Worm (Caenorhabditis elegans) whole organism, young adult: ENCODE results near the gene nsph-4.2.

Experiments used
- B0019.2 ChIP-seq: fragments of 200-800 bp; sonication (Bioruptor generic); conservative IDR thresholded peaks from 2 replicates; pipeline ENCODE4 v1.3.6; 2022; ENCODE audit warnings: missing genetic modification reagents, missing genetic modification characterization, missing compliant biosample characterization
- B0261.1 ChIP-seq: sonication (generic microtip); optimal IDR thresholded peaks from 2 replicates; lab custom pipeline; 2016; ENCODE audit warnings: mild to moderate bottlenecking, missing genetic modification characterization, moderate library complexity, missing compliant biosample characterization
- F33H1.4 ChIP-seq: fragments of 200-800 bp; sonication (Bioruptor generic); IDR thresholded peaks from 2 replicates; pipeline ENCODE4 v1.3.6; 2022; ENCODE audit warnings: missing genetic modification reagents, missing genetic modification characterization, missing compliant biosample characterization
- F52B5.7 ChIP-seq: sonication (generic microtip); optimal IDR thresholded peaks from 2 replicates; lab custom pipeline; 2016; ENCODE audit warnings: mild to moderate bottlenecking, missing genetic modification characterization, missing compliant biosample characterization
- Y79H2A.3 ChIP-seq: fragments of 200-800 bp; sonication (Bioruptor generic); conservative IDR thresholded peaks from 2 replicates; pipeline ENCODE4 v1.3.6; 2022; ENCODE audit warnings: missing genetic modification reagents, missing genetic modification characterization, missing compliant biosample characterization
- athp-1 ChIP-seq: sonication (generic microtip); optimal IDR thresholded peaks from 2 replicates; lab custom pipeline; 2017; ENCODE audit warnings: mild to moderate bottlenecking, missing genetic modification characterization, missing compliant biosample characterization
- bed-2 ChIP-seq: fragments of 200-800 bp; sonication (Bioruptor generic); IDR thresholded peaks from 2 replicates; pipeline ENCODE4 v1.3.6; 2022; ENCODE audit warnings: missing genetic modification reagents, missing genetic modification characterization, missing compliant biosample characterization
- ccch-3 ChIP-seq: fragments of 200-800 bp; sonication (Bioruptor generic); optimal IDR thresholded peaks from 2 replicates; lab custom pipeline; 2018; ENCODE audit warnings: mild to moderate bottlenecking, missing genetic modification characterization, missing compliant biosample characterization
- die-1 ChIP-seq: sonication (generic microtip); optimal IDR thresholded peaks from 2 replicates; lab custom pipeline; 2016; ENCODE audit warnings: missing genotype, mild to moderate bottlenecking, missing genetic modification characterization, missing compliant biosample characterization
- dox-1 ChIP-seq: fragments of 200-800 bp; sonication (Bioruptor generic); IDR thresholded peaks from 2 replicates; pipeline ENCODE4 v1.3.6; 2022; ENCODE audit warnings: missing genetic modification reagents, missing genetic modification characterization, missing compliant biosample characterization
- dpl-1 ChIP-seq: fragments of 150-350 bp; optimal IDR thresholded peaks from 2 replicates; lab custom pipeline; 2014; ENCODE audit warnings: missing biosample characterization, missing genetic modification reagents, missing genetic modification characterization
- egrh-3 ChIP-seq: fragments of 200-800 bp; sonication (Bioruptor generic); IDR thresholded peaks from 2 replicates; pipeline ENCODE4 v1.3.6; 2022; ENCODE audit warnings: missing genetic modification reagents, missing genetic modification characterization, missing compliant biosample characterization
- him-1 ChIP-seq: sonication (generic microtip); optimal IDR thresholded peaks from 2 replicates; lab custom pipeline; 2016; ENCODE audit warnings: missing genotype, missing genetic modification reagents, missing genetic modification characterization, missing compliant biosample characterization
- hlh-12 ChIP-seq: sonication (generic microtip); optimal IDR thresholded peaks from 2 replicates; lab custom pipeline; 2016; ENCODE audit warnings: missing genetic modification characterization, missing compliant biosample characterization
- hlh-26 ChIP-seq: fragments of 200-800 bp; sonication (Bioruptor generic); conservative IDR thresholded peaks from 2 replicates; pipeline ENCODE4 v1.3.6; 2022; ENCODE audit warnings: missing genetic modification reagents, missing genetic modification characterization, missing compliant biosample characterization
- let-607 ChIP-seq, 2 experiments: fragments of 200-800 bp in 1 of 2; sonication (Bioruptor generic) in 1 of 2; sonication (generic microtip) in 1 of 2; optimal IDR thresholded peaks; 2 replicates each; lab custom pipeline; 2016 to 2018; ENCODE audit warnings: mild to moderate bottlenecking in 2 of 2, missing compliant biosample characterization in 2 of 2, missing genetic modification characterization in 2 of 2, moderate library complexity in 2 of 2, missing genotype in 1 of 2
- lir-1 ChIP-seq: fragments of 200-800 bp; sonication (Bioruptor generic); conservative IDR thresholded peaks from 2 replicates; pipeline ENCODE4 v1.3.6; 2022; ENCODE audit warnings: missing genetic modification reagents, missing genetic modification characterization, missing compliant biosample characterization
- lsl-1 ChIP-seq: fragments of 200-800 bp; sonication (Bioruptor generic); optimal IDR thresholded peaks from 2 replicates; lab custom pipeline; 2018; ENCODE audit warnings: mild to moderate bottlenecking, missing genetic modification characterization, moderate library complexity, missing compliant biosample characterization
- madf-3 ChIP-seq: fragments of 200-800 bp; sonication (Bioruptor generic); IDR thresholded peaks from 2 replicates; pipeline ENCODE4 v1.3.6; 2022; ENCODE audit warnings: missing genetic modification reagents, missing genetic modification characterization, missing compliant biosample characterization
- mel-28 ChIP-seq: sonication (generic microtip); optimal IDR thresholded peaks from 2 replicates; lab custom pipeline; 2016; ENCODE audit warnings: borderline replicate concordance, mild to moderate bottlenecking, missing genetic modification characterization, missing compliant biosample characterization
- nfyb-1 ChIP-seq: fragments of 200-800 bp; sonication (Bioruptor generic); IDR thresholded peaks from 2 replicates; pipeline ENCODE4 v1.3.6; 2022; ENCODE audit warnings: missing genetic modification reagents, missing genetic modification characterization, missing compliant biosample characterization
- nhr-90 ChIP-seq: sonication (generic microtip); optimal IDR thresholded peaks from 2 replicates; lab custom pipeline; 2016; ENCODE audit warnings: missing genotype, mild to moderate bottlenecking, missing genetic modification characterization, missing compliant biosample characterization
- pha-4 ChIP-seq: fragments of 150-350 bp; sonication (generic microtip); optimal IDR thresholded peaks from 2 replicates; lab custom pipeline; 2014; ENCODE audit warnings: missing biosample characterization, missing genetic modification reagents, missing genetic modification characterization
- repo-1 ChIP-seq: sonication (generic microtip); optimal IDR thresholded peaks from 2 replicates; lab custom pipeline; 2017; ENCODE audit warnings: mild to moderate bottlenecking, missing genetic modification characterization, missing compliant biosample characterization
- snpc-4 ChIP-seq, 5 experiments: fragments of 150-350 bp in 1 of 5; sonication (generic microtip) in 4 of 5; optimal IDR thresholded peaks; 2 replicates each; lab custom pipeline; 2014 to 2018; ENCODE audit warnings: missing genetic modification characterization in 5 of 5, missing biosample characterization in 3 of 5, antibody characterized with exemption in 2 of 5, mild to moderate bottlenecking in 2 of 5, missing compliant biosample characterization in 2 of 5, missing genotype in 2 of 5, moderate library complexity in 2 of 5, missing genetic modification reagents in 1 of 5
- somi-1 ChIP-seq: fragments of 200-800 bp; sonication (Bioruptor generic); optimal IDR thresholded peaks from 2 replicates; lab custom pipeline; 2018; ENCODE audit warnings: mild to moderate bottlenecking, missing genetic modification characterization, missing compliant biosample characterization
- sptf-2 ChIP-seq: fragments of 200-800 bp; sonication (Bioruptor generic); optimal IDR thresholded peaks from 2 replicates; lab custom pipeline; 2018; ENCODE audit warnings: mild to moderate bottlenecking, missing genetic modification characterization, missing compliant biosample characterization
- tbp1 ChIP-seq: fragments of 200-800 bp; sonication (Bioruptor generic); optimal IDR thresholded peaks from 2 replicates; lab custom pipeline; 2018; ENCODE audit warnings: mild to moderate bottlenecking, missing genetic modification characterization, missing compliant biosample characterization
- xnd-1 ChIP-seq: sonication (generic microtip); optimal IDR thresholded peaks from 2 replicates; lab custom pipeline; 2016; ENCODE audit warnings: missing genotype, missing genetic modification reagents, missing genetic modification characterization, missing compliant biosample characterization
- zim-3 ChIP-seq: sonication (generic microtip); optimal IDR thresholded peaks from 2 replicates; lab custom pipeline; 2017; ENCODE audit warnings: mild to moderate bottlenecking, missing genetic modification characterization, moderate library complexity, missing compliant biosample characterization
- ztf-28 ChIP-seq: fragments of 200-800 bp; sonication (Bioruptor generic); IDR thresholded peaks from 2 replicates; pipeline ENCODE4 v1.3.6; 2022; ENCODE audit warnings: missing genetic modification reagents, missing genetic modification characterization, missing compliant biosample characterization

Gene nsph-4.2

ce11 chrIV:5209390-5209789 is 9.2 kb upstream of the nsph-4.2 start, which contains the start of the genes Y59E9AL.36 and nbet-1 (continued):
- TF ChIP-seq bed-2 (GFP tag; lab: Robert Waterston, UW): no peak
- TF ChIP-seq F52B5.7 (tag; lab: Kevin White, UChicago): no peak
- no peak for TF ChIP-seq nhr-90
- TF ChIP-seq hlh-12 (tag; lab: Kevin White, UChicago): no peak
- no peak for TF ChIP-seq Y79H2A.3
- TF ChIP-seq dpl-1 (GFP tag; lab: Kevin White, UChicago): peak; percentile 4
- TF ChIP-seq B0019.2 (GFP tag; lab: Robert Waterston, UW): no peak
- TF ChIP-seq nfyb-1: no peak
- TF ChIP-seq die-1: no peak
- TF ChIP-seq dox-1: peak; percentile 86; the same call in 1 of the 2 replicates
- TF ChIP-seq lir-1: no peak

ce11 chrIV:5210606-5211005 is 8.0 kb upstream of the nsph-4.2 start:
- TF ChIP-seq B0261.1 (tag; lab: Kevin White, UChicago) (no peak), let-607 (tag; optimal IDR thresholded peaks at IDR 0.05; lab: Kevin White, UChicago) (no peak), F33H1.4 (peak; percentile 46; the same call in 1 of the 2 replicates), xnd-1 (tag; lab: Kevin White, UChicago) (no peak), repo-1 (tag; lab: Kevin White, UChicago) (no peak), tbp1 (GFP tag; lab: Kevin White, UChicago) (peak; percentile 7), lsl-1 (GFP tag; lab: Kevin White, UChicago) (peak; percentile 75), snpc-4 (GFP tag; optimal IDR thresholded peaks at IDR 0.05; lab: Kevin White, UChicago) (no peak), snpc-4 (tag; optimal IDR thresholded peaks at IDR 0.05; lab: Kevin White, UChicago) (peak in 1 of 4 experiments; percentile 83)

- TF ChIP-seq madf-3 (GFP tag; lab: Robert Waterston, UW) (no peak), zim-3 (no peak), sptf-2 (GFP tag; lab: Kevin White, UChicago) (no peak), him-1 (tag; lab: Kevin White, UChicago) (no peak), pha-4 (no peak), hlh-26 (no peak), nhr-90 (no peak), B0019.2 (GFP tag; lab: Robert Waterston, UW) (no peak), ztf-28 (GFP tag; lab: Robert Waterston, UW) (no peak), ccch-3 (GFP tag; lab: Kevin White, UChicago) (no peak), dox-1 (no peak)
Observed at ce11 chrIV:5215092-5215491, 3.5 kb upstream of the nsph-4.2 start, which contains the start of gene Y59E9AL.4. Gene Y59E9AL.4 (minus strand): TSS chrIV:5215192.

ce11 chrIV:5216349-5216748 is 2.2 kb upstream of the nsph-4.2 start:
- peak; percentile 46 for TF ChIP-seq somi-1 (GFP tag; lab: Kevin White, UChicago)
- TF ChIP-seq mel-28 (tag; lab: Kevin White, UChicago): no peak
- TF ChIP-seq, all 124 proteins: peak for 1

ce11 chrIV:5221721-5222120 is 3.1 kb downstream of the nsph-4.2 start:
- TF ChIP-seq egrh-3 (GFP tag; lab: Robert Waterston, UW): peak; percentile 84; the same call in 1 of the 2 replicates
- no peak for TF ChIP-seq athp-1 (tag; lab: Kevin White, UChicago)
